3 fruit fly cellular contexts compared by ENCODE assay signal in the genomic region with DNA sequence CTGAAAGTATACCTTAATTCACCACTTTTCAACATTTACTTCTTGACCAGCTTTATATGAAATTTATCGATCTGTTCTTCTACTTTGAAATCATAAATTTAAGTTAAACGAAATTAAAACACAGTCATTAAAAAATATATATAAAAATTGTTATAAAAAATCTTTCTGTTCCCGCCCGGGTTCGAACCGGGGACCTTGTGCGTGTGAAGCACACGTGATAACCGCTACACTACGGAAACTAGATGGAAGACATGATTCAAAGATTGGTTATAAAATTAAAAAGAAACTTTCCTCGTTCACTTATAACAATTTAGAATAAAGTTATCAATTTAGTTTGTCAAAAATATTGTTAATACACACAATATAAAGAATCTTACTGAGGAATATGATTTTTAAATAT.
TF ChIP-seq lines count a peak whose summit lies in the region.

No protein-coding gene starts in this region.

- TF ChIP-seq CTCF in whole organism, embryonic (GFP tag; optimal IDR thresholded peaks at IDR 0.05; lab: Kevin White, UChicago) = no peak

TF ChIP-seq in whole organism, embryonic, 481 proteins besides CTCF, POLR2A, EP300 and RAD21 (continues in another document):
- TF ChIP-seq Dll (GFP tag; IDR thresholded peaks at IDR 0.05; lab: Robert Waterston, UW; ENCODE audit: partially characterized antibody) (peak; percentile 59; the same call in 2 of the 4 replicates), gsb (GFP tag; IDR thresholded peaks at IDR 0.05; lab: Robert Waterston, UW) (no peak), hth (optimal IDR thresholded peaks at IDR 0.05; lab: Kevin White, UChicago) (no peak), mld (GFP tag; IDR thresholded peaks at IDR 0.05; lab: Robert Waterston, UW; ENCODE audit: partially characterized antibody) (peak; percentile 73; the same call in 2 of the 3 replicates), bbx (GFP tag; IDR thresholded peaks at IDR 0.05; lab: Robert Waterston, UW; ENCODE audit: partially characterized antibody) (peak; percentile 74; the same call in 1 of the 2 replicates), CG14050 (GFP tag; IDR thresholded peaks at IDR 0.05; lab: Robert Waterston, UW) (no peak), knrl (GFP tag; IDR thresholded peaks at IDR 0.05; lab: Robert Waterston, UW; ENCODE audit: partially characterized antibody) (peak; percentile 45; the same call in 2 of the 3 replicates), amos (GFP tag; IDR thresholded peaks at IDR 0.05; lab: Robert Waterston, UW; ENCODE audit: partially characterized antibody) (peak; percentile 78; the same call in 1 of the 2 replicates), eve (GFP tag; optimal IDR thresholded peaks at IDR 0.05; lab: Kevin White, UChicago) (peak in 1 of 2 experiments; percentile 13), h (optimal IDR thresholded peaks at IDR 0.05; lab: Kevin White, UChicago) (no peak), CG30403 (GFP tag; optimal IDR thresholded peaks at IDR 0.05; lab: Kevin White, UChicago) (no peak), CG2199 (GFP tag; IDR thresholded peaks at IDR 0.05; lab: Robert Waterston, UW) (0 out of 3 replicates have a peak, but pooled peaks have one; percentile 27), Camta (GFP tag; optimal IDR thresholded peaks at IDR 0.05; lab: Kevin White, UChicago) (no peak), CG7786 (GFP tag; optimal IDR thresholded peaks at IDR 0.05; lab: Kevin White, UChicago) (no peak), CG12236 (GFP tag; optimal IDR thresholded peaks at IDR 0.05; lab: Kevin White, UChicago) (no peak), lbe (GFP tag; optimal IDR thresholded peaks at IDR 0.05; lab: Kevin White, UChicago) (no peak), inv (GFP tag; IDR thresholded peaks at IDR 0.05; lab: Robert Waterston, UW; ENCODE audit: partially characterized antibody) (0 out of 2 replicates have a peak, but pooled peaks have one; percentile 30), Adf1 (GFP tag; IDR thresholded peaks at IDR 0.05; lab: Robert Waterston, UW) (no peak), Opbp (GFP tag; IDR thresholded peaks at IDR 0.05; lab: Robert Waterston, UW; ENCODE audit: partially characterized antibody) (peak; percentile 76; the same call in 2 of the 3 replicates), CG13123 (GFP tag; optimal IDR thresholded peaks at IDR 0.05; lab: Kevin White, UChicago) (no peak), HLH4C (GFP tag; IDR thresholded peaks at IDR 0.05; lab: Robert Waterston, UW; ENCODE audit: partially characterized antibody) (peak; percentile 63; the same call in 2 of the 3 replicates), vvl (GFP tag; IDR thresholded peaks at IDR 0.05; lab: Robert Waterston, UW) (no peak), CG18599 (GFP tag; optimal IDR thresholded peaks at IDR 0.05; lab: Kevin White, UChicago) (no peak), Asciz (GFP tag; optimal IDR thresholded peaks at IDR 0.05; lab: Kevin White, UChicago) (no peak)

TF ChIP-seq in whole organism, prepupa, 60 proteins besides CTCF, POLR2A, EP300 and RAD21:
- TF ChIP-seq lz (GFP tag; optimal IDR thresholded peaks at IDR 0.05; lab: Kevin White, UChicago) = no peak
- TF ChIP-seq CG16779 (tag; optimal IDR thresholded peaks at IDR 0.05; lab: Kevin White, UChicago) = no peak
- TF ChIP-seq CG15336 (GFP tag; IDR thresholded peaks at IDR 0.05; lab: Robert Waterston, UW) = no peak
- TF ChIP-seq Eip78C (GFP tag; lab: Kevin White, UChicago) = peak; percentile 44

TF ChIP-seq in whole organism, wandering third instar larva, 38 proteins besides CTCF, POLR2A, EP300 and RAD21:
- TF ChIP-seq CrebA (GFP tag; optimal IDR thresholded peaks at IDR 0.05; lab: Kevin White, UChicago; ENCODE audit: borderline replicate concordance) = peak; percentile 30
- TF ChIP-seq Myc (optimal IDR thresholded peaks at IDR 0.05; lab: Kevin White, UChicago) = peak; percentile 8
- no peak for TF ChIP-seq tai (GFP tag; optimal IDR thresholded peaks at IDR 0.05; lab: Kevin White, UChicago)
- TF ChIP-seq HLH106 (tag; optimal IDR thresholded peaks at IDR 0.05; lab: Kevin White, UChicago) = no peak
- no peak for TF ChIP-seq lola (GFP tag; optimal IDR thresholded peaks at IDR 0.05; lab: Kevin White, UChicago)
- TF ChIP-seq br (GFP tag; optimal IDR thresholded peaks at IDR 0.05; lab: Kevin White, UChicago) = no peak
- no peak for TF ChIP-seq Rel (GFP tag; optimal IDR thresholded peaks at IDR 0.05; lab: Kevin White, UChicago)
- peak; percentile 82 for TF ChIP-seq Rel (tag; optimal IDR thresholded peaks at IDR 0.05; lab: Kevin White, UChicago)
- TF ChIP-seq h (GFP tag; optimal IDR thresholded peaks at IDR 0.05; lab: Kevin White, UChicago) = no peak
